Fruit fly (Drosophila melanogaster) whole organism, embryonic: ENCODE results near the gene CG7519.

ENCODE experiments used
- Atf6 ChIP-seq: fragments of 200-800 bp; sonication (Bioruptor generic); IDR thresholded peaks from 2 replicates; pipeline ENCODE4 v1.3.6; 2022; ENCODE audit warnings: missing biosample characterization, missing genetic modification characterization
- CG10274 ChIP-seq: fragments of 200-800 bp; sonication (Bioruptor generic); optimal IDR thresholded peaks from 3 replicates; lab custom pipeline; 2017; ENCODE audit warnings: missing biosample characterization, mild to moderate bottlenecking, missing genetic modification characterization
- CG11504 ChIP-seq: fragments of 200-800 bp; sonication (Bioruptor generic); optimal IDR thresholded peaks from 3 replicates; lab custom pipeline; 2019; ENCODE audit warnings: missing biosample characterization, mild to moderate bottlenecking, missing genetic modification characterization, moderate library complexity
- CG11695 ChIP-seq: fragments of 200-800 bp; sonication (Bioruptor generic); IDR thresholded peaks from 3 replicates; pipeline ENCODE4 v1.3.6; 2022; ENCODE audit warnings: missing biosample characterization, missing genetic modification characterization
- CG12071 ChIP-seq: fragments of 200-800 bp; sonication (Bioruptor generic); optimal IDR thresholded peaks from 3 replicates; lab custom pipeline; 2018; ENCODE audit warnings: missing biosample characterization, mild to moderate bottlenecking, missing genetic modification characterization
- CG12942 ChIP-seq: fragments of 200-800 bp; sonication (Bioruptor generic); optimal IDR thresholded peaks from 3 replicates; lab custom pipeline; 2016; ENCODE audit warnings: missing biosample characterization, missing genetic modification characterization
- CG13775 ChIP-seq: fragments of 200-800 bp; sonication (Bioruptor generic); optimal IDR thresholded peaks from 3 replicates; lab custom pipeline; 2017; ENCODE audit warnings: missing biosample characterization, mild to moderate bottlenecking, missing genetic modification characterization
- CG15269 ChIP-seq: fragments of 200-800 bp; sonication (Bioruptor generic); optimal IDR thresholded peaks from 2 replicates; lab custom pipeline; 2018; ENCODE audit warnings: missing biosample characterization, mild to moderate bottlenecking, missing genetic modification characterization, moderate library complexity
- CG17912 ChIP-seq: fragments of 200-800 bp; sonication (Bioruptor generic); optimal IDR thresholded peaks from 2 replicates; lab custom pipeline; 2018; ENCODE audit warnings: missing biosample characterization, mild to moderate bottlenecking, missing genetic modification characterization
- CG31441 ChIP-seq: fragments of 200-800 bp; sonication (Bioruptor generic); IDR thresholded peaks from 2 replicates; pipeline ENCODE4 v1.3.6; 2022; ENCODE audit warnings: missing biosample characterization, missing genetic modification characterization
- CG4282 ChIP-seq: fragments of 200-800 bp; sonication (Bioruptor generic); optimal IDR thresholded peaks from 2 replicates; lab custom pipeline; 2016; ENCODE audit warnings: missing biosample characterization, missing genetic modification characterization
- CG6175 ChIP-seq: fragments of 200-800 bp; sonication (Bioruptor generic); IDR thresholded peaks from 3 replicates; pipeline ENCODE4 v1.3.6; 2022; ENCODE audit warnings: missing biosample characterization, missing genetic modification characterization
- CG6689 ChIP-seq: fragments of 200-800 bp; sonication (Bioruptor generic); IDR thresholded peaks from 2 replicates; pipeline ENCODE4 v1.3.6; 2022; ENCODE audit warnings: missing biosample characterization, missing genetic modification characterization
- CG6765 ChIP-seq: fragments of 200-800 bp; sonication (Bioruptor generic); optimal IDR thresholded peaks from 3 replicates; lab custom pipeline; 2017; ENCODE audit warnings: missing biosample characterization, mild to moderate bottlenecking, missing genetic modification characterization
- CG7745 ChIP-seq: fragments of 200-800 bp; sonication (Bioruptor generic); optimal IDR thresholded peaks from 2 replicates; lab custom pipeline; 2018; ENCODE audit warnings: missing biosample characterization, mild to moderate bottlenecking, missing genetic modification characterization, moderate library complexity
- CG7786 ChIP-seq: fragments of 200-800 bp; sonication (Bioruptor generic); optimal IDR thresholded peaks from 2 replicates; lab custom pipeline; 2016; ENCODE audit warnings: missing biosample characterization, missing genetic modification characterization
- CG8290 ChIP-seq, 3 experiments: fragments of 200-800 bp; sonication (Bioruptor generic); optimal IDR thresholded peaks; 2 replicates each; lab custom pipeline; 2016 to 2019; ENCODE audit warnings: missing biosample characterization in 3 of 3, missing genetic modification characterization in 3 of 3, mild to moderate bottlenecking in 2 of 3, moderate library complexity in 1 of 3
- CG9437 ChIP-seq: fragments of 200-800 bp; sonication (Bioruptor generic); optimal IDR thresholded peaks from 2 replicates; lab custom pipeline; 2018; ENCODE audit warnings: missing biosample characterization, mild to moderate bottlenecking, missing genetic modification characterization
- CHES-1-like ChIP-seq: fragments of 200-800 bp; sonication (Bioruptor generic); optimal IDR thresholded peaks from 2 replicates; lab custom pipeline; 2016; ENCODE audit warnings: missing biosample characterization, missing genetic modification characterization
- Camta ChIP-seq: fragments of 200-800 bp; sonication (Bioruptor generic); optimal IDR thresholded peaks from 2 replicates; lab custom pipeline; 2016; ENCODE audit warnings: missing biosample characterization, missing genetic modification characterization
- Elba2 ChIP-seq: fragments of 200-800 bp; sonication (Bioruptor generic); optimal IDR thresholded peaks from 3 replicates; lab custom pipeline; 2016; ENCODE audit warnings: missing biosample characterization, missing genetic modification characterization
- Ets65A ChIP-seq: fragments of 200-800 bp; sonication (Bioruptor generic); peaks from one replicate; lab custom pipeline; 2016; ENCODE audit warnings: missing biosample characterization, missing genetic modification characterization
- H2.0 ChIP-seq: fragments of 200-800 bp; sonication (Bioruptor generic); IDR thresholded peaks from 2 replicates; pipeline ENCODE4 v1.3.6; 2022; ENCODE audit warnings: missing biosample characterization, missing genetic modification characterization
- Hr3 ChIP-seq: fragments of 200-800 bp; sonication (Bioruptor generic); optimal IDR thresholded peaks from 3 replicates; lab custom pipeline; 2016; ENCODE audit warnings: missing biosample characterization, missing genetic modification characterization
- Hr51 ChIP-seq, 2 experiments: fragments of 200-800 bp; sonication (Bioruptor generic); optimal IDR thresholded peaks; 2 replicates in 1 of 2; 3 replicates in 1 of 2; lab custom pipeline; 2016 to 2018; ENCODE audit warnings: missing biosample characterization in 2 of 2, missing genetic modification characterization in 2 of 2, mild to moderate bottlenecking in 1 of 2, moderate library complexity in 1 of 2
- Max ChIP-seq: fragments of 200-800 bp; sonication (Bioruptor generic); optimal IDR thresholded peaks from 2 replicates; lab custom pipeline; 2016; ENCODE audit warnings: missing biosample characterization, mild to moderate bottlenecking, missing genetic modification characterization
- NC2β ChIP-seq: fragments of 200-800 bp; sonication (Bioruptor generic); optimal IDR thresholded peaks from 2 replicates; lab custom pipeline; 2016; ENCODE audit warnings: missing biosample characterization, missing genetic modification characterization
- Opbp ChIP-seq: fragments of 200-800 bp; sonication (Bioruptor generic); IDR thresholded peaks from 3 replicates; pipeline ENCODE4 v1.3.6; 2022; ENCODE audit warnings: missing biosample characterization, missing genetic modification characterization; ENCODE audit not compliant: partially characterized antibody
- Ravus ChIP-seq: fragments of 200-800 bp; sonication (Bioruptor generic); IDR thresholded peaks from 2 replicates; pipeline ENCODE4 v1.3.6; 2022; ENCODE audit warnings: missing biosample characterization, missing genetic modification characterization
- Spps ChIP-seq: fragments of 200-800 bp; sonication (Bioruptor generic); optimal IDR thresholded peaks from 2 replicates; lab custom pipeline; 2018; ENCODE audit warnings: missing biosample characterization, mild to moderate bottlenecking, missing genetic modification characterization
- Trl ChIP-seq, 3 experiments: fragments of >200 bp in 2 of 3; fragments of 200-800 bp in 1 of 3; sonication (Bioruptor generic) in 1 of 3; optimal IDR thresholded peaks; 2 replicates in 1 of 3; 3 replicates in 2 of 3; lab custom pipeline; 2016 to 2017; ENCODE audit warnings: missing biosample characterization in 1 of 3, missing genetic modification characterization in 1 of 3
- al ChIP-seq: fragments of 200-800 bp; sonication (Bioruptor generic); IDR thresholded peaks from 2 replicates; pipeline ENCODE4 v1.3.6; 2022; ENCODE audit warnings: missing biosample characterization, missing genetic modification characterization
- ap ChIP-seq: fragments of 200-800 bp; sonication (Bioruptor generic); IDR thresholded peaks from 2 replicates; pipeline ENCODE4 v1.3.6; 2022; ENCODE audit warnings: missing biosample characterization, missing genetic modification characterization
- bigmax ChIP-seq: fragments of 200-800 bp; sonication (Bioruptor generic); optimal IDR thresholded peaks from 2 replicates; lab custom pipeline; 2018; ENCODE audit warnings: missing biosample characterization, mild to moderate bottlenecking, missing genetic modification characterization
- ci ChIP-seq: fragments of 200-800 bp; sonication (Bioruptor generic); IDR thresholded peaks from 3 replicates; pipeline ENCODE4 v1.3.6; 2022; ENCODE audit warnings: missing biosample characterization, missing genetic modification characterization
- ems ChIP-seq: fragments of 200-800 bp; sonication (Bioruptor generic); optimal IDR thresholded peaks from 3 replicates; lab custom pipeline; 2016; ENCODE audit warnings: missing biosample characterization, missing genetic modification characterization
- her ChIP-seq: fragments of 200-800 bp; sonication (Bioruptor generic); optimal IDR thresholded peaks from 2 replicates; lab custom pipeline; 2016; ENCODE audit warnings: missing biosample characterization, missing genetic modification characterization
- jumu ChIP-seq: fragments of 200-800 bp; sonication (Bioruptor generic); optimal IDR thresholded peaks from 3 replicates; lab custom pipeline; 2016; ENCODE audit warnings: missing biosample characterization, missing genetic modification characterization
- lab ChIP-seq: fragments of 200-800 bp; sonication (Bioruptor generic); optimal IDR thresholded peaks from 3 replicates; lab custom pipeline; 2017; ENCODE audit warnings: missing biosample characterization, missing genetic modification characterization, mild to moderate bottlenecking, moderate library complexity, missing genetic modification reagents
- lilli ChIP-seq: fragments of 200-800 bp; sonication (Bioruptor generic); optimal IDR thresholded peaks from 3 replicates; lab custom pipeline; 2016; ENCODE audit warnings: missing biosample characterization, missing genetic modification characterization
- p53 ChIP-seq: fragments of 200-800 bp; sonication (Bioruptor generic); optimal IDR thresholded peaks from 2 replicates; lab custom pipeline; 2016; ENCODE audit warnings: missing biosample characterization, missing genetic modification characterization
- pho ChIP-seq: fragments of 200-800 bp; sonication (Bioruptor generic); optimal IDR thresholded peaks from 2 replicates; lab custom pipeline; 2016; ENCODE audit warnings: missing biosample characterization, missing genetic modification characterization
- ro ChIP-seq: fragments of 200-800 bp; sonication (Bioruptor generic); IDR thresholded peaks from 2 replicates; pipeline ENCODE4 v1.3.6; 2022; ENCODE audit warnings: missing biosample characterization, missing genetic modification characterization
- schlank ChIP-seq: fragments of 200-800 bp; sonication (Bioruptor generic); optimal IDR thresholded peaks from 2 replicates; lab custom pipeline; 2018; ENCODE audit warnings: missing biosample characterization, mild to moderate bottlenecking, missing genetic modification characterization
- sd ChIP-seq: fragments of 200-800 bp; sonication (Bioruptor generic); optimal IDR thresholded peaks from 3 replicates; lab custom pipeline; 2018; ENCODE audit warnings: missing biosample characterization, mild to moderate bottlenecking, missing genetic modification characterization, moderate library complexity
- sens ChIP-seq: fragments of 200-800 bp; sonication (Bioruptor generic); peaks from one replicate; lab custom pipeline; 2016; ENCODE audit warnings: missing biosample characterization, missing genetic modification characterization
- slou ChIP-seq: fragments of 200-800 bp; sonication (Bioruptor generic); optimal IDR thresholded peaks from 3 replicates; lab custom pipeline; 2016; ENCODE audit warnings: missing biosample characterization, missing genetic modification characterization
- sqz ChIP-seq: fragments of 200-800 bp; sonication (Bioruptor generic); optimal IDR thresholded peaks from 3 replicates; lab custom pipeline; 2018; ENCODE audit warnings: missing biosample characterization, mild to moderate bottlenecking, missing genetic modification characterization
- ttk ChIP-seq: fragments of 200-800 bp; sonication (Bioruptor generic); IDR thresholded peaks from 2 replicates; pipeline ENCODE4 v2.1.2; 2022; ENCODE audit warnings: missing biosample characterization, missing genetic modification characterization

CG7519 gene

DNA sequence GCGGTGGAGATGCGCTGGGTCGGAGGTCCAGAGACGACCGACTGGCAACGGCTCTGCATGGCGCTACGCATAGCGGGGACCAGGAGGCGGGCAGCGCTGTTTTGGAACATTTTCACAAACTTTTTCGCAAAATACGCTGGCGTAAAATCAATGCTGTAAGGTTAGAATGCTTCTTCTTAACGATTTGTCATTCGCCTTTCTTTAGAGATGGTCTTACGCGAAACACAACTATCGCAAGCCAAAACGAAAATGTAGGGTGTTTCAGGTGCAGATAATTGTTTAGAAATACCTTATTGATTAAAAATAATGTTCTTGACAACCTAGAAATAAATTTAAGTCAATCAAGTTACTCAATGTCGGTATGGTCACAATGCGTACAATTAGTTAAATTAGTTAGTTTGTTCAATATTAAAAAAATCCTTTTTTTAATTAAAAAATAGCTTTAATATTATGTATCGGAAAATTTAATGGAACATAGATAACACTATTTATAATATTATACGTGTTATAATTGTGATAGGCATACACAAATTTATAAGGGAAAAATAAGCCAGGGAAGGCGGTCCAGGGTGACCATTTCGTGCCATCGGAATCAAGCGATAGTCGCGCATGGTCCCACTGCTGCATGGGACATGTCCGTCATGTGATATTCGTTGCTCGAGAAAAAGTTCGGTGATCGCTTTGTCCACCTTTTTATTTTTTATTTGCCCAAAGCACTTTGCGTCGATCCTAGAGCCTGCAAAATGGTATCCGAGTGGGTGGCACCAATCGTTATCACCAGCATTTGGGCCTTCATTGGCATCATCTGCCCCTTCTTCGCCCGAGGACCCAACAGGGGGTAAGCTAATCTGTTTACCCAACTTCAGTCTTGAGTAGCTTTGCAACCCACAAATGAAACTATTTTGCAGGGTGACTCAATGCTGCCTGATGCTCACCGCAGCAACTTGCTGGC, 46.6 kb downstream of the CG7519 start, which contains the start of the genes COX8 and VhaM9.7-b (continued):
- TF ChIP-seq bigmax (GFP tag; lab: Kevin White, UChicago) (peak; percentile 88), CG12942 (GFP tag; lab: Kevin White, UChicago) (peak; percentile 34), CG15269 (no peak), NC2β (GFP tag; lab: Kevin White, UChicago) (peak; percentile 24), ci (GFP tag; lab: Robert Waterston, UW) (peak; percentile 63), her (GFP tag; lab: Kevin White, UChicago) (no peak), Spps (tag; lab: Kevin White, UChicago) (no peak), CG7745 (tag; lab: Kevin White, UChicago) (no peak), CG7786 (GFP tag; lab: Kevin White, UChicago) (peak; percentile 30), schlank (no peak), CG13775 (GFP tag; lab: Kevin White, UChicago) (peak; percentile 76), Hr51 (GFP tag; optimal IDR thresholded peaks at IDR 0.05; lab: Kevin White, UChicago) (peak in 1 of 2 experiments; percentile 30), Camta (GFP tag; lab: Kevin White, UChicago) (peak; percentile 36), ems (GFP tag; lab: Kevin White, UChicago) (peak; percentile 40), ro (no peak), CG17912 (GFP tag; lab: Kevin White, UChicago) (no peak), CG6765 (GFP tag; lab: Kevin White, UChicago) (no peak), CG12071 (GFP tag; lab: Kevin White, UChicago) (no peak), lilli (GFP tag; lab: Kevin White, UChicago) (peak; percentile 80), H2.0 (GFP tag; lab: Robert Waterston, UW) (peak; percentile 48), sd (tag; lab: Kevin White, UChicago) (no peak), Elba2 (GFP tag; lab: Kevin White, UChicago) (peak; percentile 42), ap (GFP tag; lab: Robert Waterston, UW) (no peak), Hr3 (peak; percentile 60), Opbp (GFP tag; lab: Robert Waterston, UW) (peak; percentile 60), Trl (optimal IDR thresholded peaks at IDR 0.05; lab: Kevin White, UChicago) (no peak), Trl (GFP tag; optimal IDR thresholded peaks at IDR 0.05; lab: Kevin White, UChicago) (peak; percentile 70), CHES-1-like (peak; percentile 48), ttk (GFP tag; lab: Robert Waterston, UW) (no peak), jumu (GFP tag; lab: Kevin White, UChicago) (peak; percentile 44), al (GFP tag; lab: Robert Waterston, UW) (peak; percentile 57; the same call in 1 of the 2 replicates), Ravus (GFP tag; lab: Robert Waterston, UW) (peak; percentile 1; the same call in 1 of the 2 replicates), CG6175 (GFP tag; lab: Robert Waterston, UW) (no peak), pho (GFP tag; lab: Kevin White, UChicago) (peak; percentile 13), slou (GFP tag; lab: Kevin White, UChicago) (peak; percentile 57), CG10274 (no peak), Atf6 (GFP tag; lab: Robert Waterston, UW) (peak; percentile 48; the same call in 1 of the 2 replicates), sqz (no peak), CG4282 (GFP tag; lab: Kevin White, UChicago) (peak; percentile 15), CG11504 (tag; lab: Kevin White, UChicago) (no peak), Max (GFP tag; lab: Kevin White, UChicago) (peak; percentile 58), CG11695 (GFP tag; lab: Robert Waterston, UW) (no peak), CG8290 (GFP tag; optimal IDR thresholded peaks at IDR 0.05; lab: Kevin White, UChicago) (peak; percentile 42), CG8290 (tag; optimal IDR thresholded peaks at IDR 0.05; lab: Kevin White, UChicago) (peak; percentile 51 to 86), Ets65A (GFP tag; lab: Kevin White, UChicago) (peak; percentile 96), CG6689 (GFP tag; lab: Robert Waterston, UW) (peak; percentile 95), sens (GFP tag; lab: Kevin White, UChicago) (peak; percentile 63), p53 (GFP tag; lab: Kevin White, UChicago) (no peak), CG9437 (GFP tag; lab: Kevin White, UChicago) (peak; percentile 61), CG31441 (no peak), lab (GFP tag; lab: Kevin White, UChicago) (no peak)
